Worm (Caenorhabditis elegans): ENCODE data around the gene swsn-3.

DNA sequence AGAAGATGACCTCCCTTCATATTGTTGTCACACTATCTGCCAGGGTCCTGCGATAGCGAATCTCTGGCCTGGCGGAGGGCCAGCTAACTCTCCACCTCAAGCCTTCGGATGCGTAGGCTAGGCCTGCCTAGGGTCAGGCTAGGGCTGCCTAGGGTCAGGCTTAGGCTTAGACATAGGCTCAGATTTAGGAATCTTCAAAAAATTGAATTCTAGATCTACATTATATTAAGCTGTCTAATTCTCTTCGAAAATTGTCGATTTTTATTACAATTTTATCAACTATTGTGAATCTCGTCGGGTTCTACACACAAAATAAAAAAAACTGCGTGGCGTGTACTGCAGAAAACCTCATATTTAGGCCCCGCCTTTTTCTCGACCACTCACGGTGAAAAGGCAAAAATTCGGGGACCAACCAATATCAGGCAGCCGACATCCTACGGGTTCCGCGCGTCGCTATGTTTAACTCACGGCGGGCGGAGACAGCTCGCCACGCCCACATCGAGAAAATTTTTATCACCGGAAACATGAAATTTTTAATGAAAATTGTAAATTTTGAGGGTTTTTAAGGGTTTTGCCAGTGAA, 27.1 kb upstream of the swsn-3 start:
- TF ChIP-seq ama-1 (optimal IDR thresholded peaks at IDR 0.05) = no peak
- no peak for TF ChIP-seq ztf-11 (tag; optimal IDR thresholded peaks at IDR 0.05)
- TF ChIP-seq mep-1 (tag; optimal IDR thresholded peaks at IDR 0.05) = no peak
- no peak for TF ChIP-seq lir-3 (tag; optimal IDR thresholded peaks at IDR 0.05; ENCODE audit: poor library complexity)
- no peak for TF ChIP-seq aly-2 (tag; optimal IDR thresholded peaks at IDR 0.05)
- no peak for TF ChIP-seq ztf-4 (tag; optimal IDR thresholded peaks at IDR 0.05)
- TF ChIP-seq lin-35 (GFP tag; optimal IDR thresholded peaks at IDR 0.05) = no peak
- no peak for TF ChIP-seq ceh-90 (tag; optimal IDR thresholded peaks at IDR 0.05)
- no peak for TF ChIP-seq ceh-63 (GFP tag; optimal IDR thresholded peaks at IDR 0.05)
- TF ChIP-seq fkh-10 (GFP tag; optimal IDR thresholded peaks at IDR 0.05) = no peak
- TF ChIP-seq lin-14 (GFP tag; optimal IDR thresholded peaks at IDR 0.05) = no peak
- no peak for TF ChIP-seq lin-13 (GFP tag; optimal IDR thresholded peaks at IDR 0.05)
- no peak for TF ChIP-seq fkh-4 (tag; optimal IDR thresholded peaks at IDR 0.05; ENCODE audit: borderline replicate concordance)
